Fruit fly (Drosophila melanogaster) whole organism, embryonic: ENCODE data around the gene Scox.
A peak's percentile ranks its signal among the peaks of the same experiment; 100 is the strongest.

ENCODE experiments used
- Ada2b ChIP-seq: fragments of 200-800 bp; sonication (Bioruptor generic); IDR thresholded peaks from 2 replicates; pipeline ENCODE4 v1.3.6; 2022; ENCODE audit warnings: missing biosample characterization, missing genetic modification characterization
- B-H2 ChIP-seq: fragments of 200-800 bp; sonication (Bioruptor generic); optimal IDR thresholded peaks from 2 replicates; lab custom pipeline; 2018; ENCODE audit warnings: missing biosample characterization, mild to moderate bottlenecking, missing genetic modification characterization
- BEAF-32 ChIP-seq: fragments of 200-800 bp; sonication (Bioruptor generic); optimal IDR thresholded peaks from 3 replicates; lab custom pipeline; 2017; ENCODE audit warnings: missing biosample characterization, missing genetic modification characterization, mild to moderate bottlenecking, moderate library complexity, missing genetic modification reagents
- CG11696 ChIP-seq: fragments of 200-800 bp; sonication (Bioruptor generic); IDR thresholded peaks from 2 replicates; pipeline ENCODE4 v1.3.6; 2022; ENCODE audit warnings: missing biosample characterization, missing genetic modification characterization
- CG12391 ChIP-seq: fragments of 200-800 bp; sonication (Bioruptor generic); optimal IDR thresholded peaks from 3 replicates; lab custom pipeline; 2018; ENCODE audit warnings: missing biosample characterization, mild to moderate bottlenecking, missing genetic modification characterization, moderate library complexity
- CG13287 ChIP-seq: fragments of 200-800 bp; sonication (Bioruptor generic); IDR thresholded peaks from 2 replicates; pipeline ENCODE4 v1.3.6; 2022; ENCODE audit warnings: missing biosample characterization, missing genetic modification characterization; ENCODE audit not compliant: partially characterized antibody
- CG14014 ChIP-seq: fragments of 200-800 bp; sonication (Bioruptor generic); IDR thresholded peaks from 2 replicates; pipeline ENCODE4 v1.3.6; 2022; ENCODE audit warnings: missing biosample characterization, missing genetic modification characterization
- CG14441 ChIP-seq: fragments of 200-800 bp; sonication (Bioruptor generic); IDR thresholded peaks from 2 replicates; pipeline ENCODE4 v1.3.6; 2022; ENCODE audit warnings: missing biosample characterization, missing genetic modification characterization
- CG15514 ChIP-seq: fragments of 200-800 bp; sonication (Bioruptor generic); optimal IDR thresholded peaks from 3 replicates; lab custom pipeline; 2017; ENCODE audit warnings: missing biosample characterization, missing genetic modification characterization, mild to moderate bottlenecking, moderate library complexity, missing genetic modification reagents
- CG1603 ChIP-seq: fragments of 200-800 bp; sonication (Bioruptor generic); optimal IDR thresholded peaks from 2 replicates; lab custom pipeline; 2019; ENCODE audit warnings: missing biosample characterization, mild to moderate bottlenecking, missing genetic modification characterization, moderate library complexity
- CG17802 ChIP-seq: fragments of 200-800 bp; sonication (Bioruptor generic); optimal IDR thresholded peaks from 2 replicates; lab custom pipeline; 2018; ENCODE audit warnings: missing biosample characterization, mild to moderate bottlenecking, missing genetic modification characterization, moderate library complexity
- CG2116 ChIP-seq: fragments of 200-800 bp; sonication (Bioruptor generic); optimal IDR thresholded peaks from 3 replicates; lab custom pipeline; 2018; ENCODE audit warnings: missing biosample characterization, mild to moderate bottlenecking, missing genetic modification characterization
- CG2129 ChIP-seq: fragments of 200-800 bp; sonication (Bioruptor generic); IDR thresholded peaks from 2 replicates; pipeline ENCODE4 v1.3.6; 2022; ENCODE audit warnings: missing biosample characterization, missing genetic modification characterization; ENCODE audit not compliant: partially characterized antibody
- CG30403 ChIP-seq: fragments of 200-800 bp; sonication (Bioruptor generic); optimal IDR thresholded peaks from 3 replicates; lab custom pipeline; 2016; ENCODE audit warnings: missing biosample characterization, missing genetic modification characterization
- CG3281 ChIP-seq: fragments of 200-800 bp; sonication (Bioruptor generic); optimal IDR thresholded peaks from 3 replicates; lab custom pipeline; 2017; ENCODE audit warnings: missing biosample characterization, mild to moderate bottlenecking, missing genetic modification characterization
- CG34376 ChIP-seq: fragments of 200-800 bp; sonication (Bioruptor generic); optimal IDR thresholded peaks from 2 replicates; lab custom pipeline; 2018; ENCODE audit warnings: missing biosample characterization, mild to moderate bottlenecking, missing genetic modification characterization
- CG6689 ChIP-seq: fragments of 200-800 bp; sonication (Bioruptor generic); IDR thresholded peaks from 2 replicates; pipeline ENCODE4 v1.3.6; 2022; ENCODE audit warnings: missing biosample characterization, missing genetic modification characterization
- CG8478 ChIP-seq: fragments of >200 bp; optimal IDR thresholded peaks from 2 replicates; lab custom pipeline; 2018
- CG9437 ChIP-seq: fragments of 200-800 bp; sonication (Bioruptor generic); optimal IDR thresholded peaks from 2 replicates; lab custom pipeline; 2018; ENCODE audit warnings: missing biosample characterization, mild to moderate bottlenecking, missing genetic modification characterization
- D19A ChIP-seq: fragments of 200-800 bp; optimal IDR thresholded peaks from 3 replicates; lab custom pipeline; 2019; ENCODE audit warnings: missing biosample characterization, mild to moderate bottlenecking, missing genetic modification characterization, moderate library complexity
- Eip74EF ChIP-seq, 2 experiments: fragments of 200-800 bp in 1 of 2; fragments of >200 bp in 1 of 2; sonication (Bioruptor generic) in 1 of 2; optimal IDR thresholded peaks; 2 replicates each; lab custom pipeline; 2017 to 2019; ENCODE audit warnings: missing biosample characterization in 2 of 2, missing genetic modification characterization in 2 of 2, mild to moderate bottlenecking in 1 of 2, moderate library complexity in 1 of 2
- Ets97D ChIP-seq: fragments of 200-800 bp; sonication (Bioruptor generic); optimal IDR thresholded peaks from 3 replicates; lab custom pipeline; 2016; ENCODE audit warnings: missing biosample characterization, missing genetic modification characterization
- HLH4C ChIP-seq: fragments of 200-800 bp; sonication (Bioruptor generic); IDR thresholded peaks from 3 replicates; pipeline ENCODE4 v1.3.6; 2022; ENCODE audit warnings: missing biosample characterization, missing genetic modification characterization; ENCODE audit not compliant: partially characterized antibody
- Nf-YC ChIP-seq: fragments of 200-800 bp; optimal IDR thresholded peaks from 3 replicates; lab custom pipeline; 2019; ENCODE audit warnings: missing biosample characterization, mild to moderate bottlenecking, missing genetic modification characterization, moderate library complexity
- Opbp ChIP-seq: fragments of 200-800 bp; sonication (Bioruptor generic); IDR thresholded peaks from 3 replicates; pipeline ENCODE4 v1.3.6; 2022; ENCODE audit warnings: missing biosample characterization, missing genetic modification characterization; ENCODE audit not compliant: partially characterized antibody
- PHDP ChIP-seq: fragments of 200-800 bp; sonication (Bioruptor generic); optimal IDR thresholded peaks from 3 replicates; lab custom pipeline; 2018; ENCODE audit warnings: missing biosample characterization, mild to moderate bottlenecking, missing genetic modification characterization, moderate library complexity
- Sox102F ChIP-seq: fragments of 200-800 bp; sonication (Bioruptor generic); optimal IDR thresholded peaks from 2 replicates; lab custom pipeline; 2018; ENCODE audit warnings: missing biosample characterization, mild to moderate bottlenecking, missing genetic modification characterization, moderate library complexity
- Trl ChIP-seq, 3 experiments: fragments of >200 bp in 2 of 3; fragments of 200-800 bp in 1 of 3; sonication (Bioruptor generic) in 1 of 3; optimal IDR thresholded peaks; 2 replicates in 1 of 3; 3 replicates in 2 of 3; lab custom pipeline; 2016 to 2017; ENCODE audit warnings: missing biosample characterization in 1 of 3, missing genetic modification characterization in 1 of 3
- amos ChIP-seq: fragments of 200-800 bp; sonication (Bioruptor generic); IDR thresholded peaks from 2 replicates; pipeline ENCODE4 v1.3.6; 2022; ENCODE audit warnings: missing biosample characterization, missing genetic modification characterization; ENCODE audit not compliant: partially characterized antibody
- br ChIP-seq: fragments of >200 bp; optimal IDR thresholded peaks from 2 replicates; lab custom pipeline; 2017
- chm ChIP-seq: fragments of 200-800 bp; sonication (Bioruptor generic); IDR thresholded peaks from 2 replicates; pipeline ENCODE4 v1.3.6; 2022; ENCODE audit warnings: missing biosample characterization, missing genetic modification characterization
- ci ChIP-seq: fragments of 200-800 bp; sonication (Bioruptor generic); IDR thresholded peaks from 3 replicates; pipeline ENCODE4 v1.3.6; 2022; ENCODE audit warnings: missing biosample characterization, missing genetic modification characterization
- crp ChIP-seq, 2 experiments: fragments of 200-800 bp; sonication (Bioruptor generic); optimal IDR thresholded peaks; 2 replicates in 1 of 2; 3 replicates in 1 of 2; lab custom pipeline; 2017; ENCODE audit warnings: missing biosample characterization in 2 of 2, missing genetic modification characterization in 2 of 2, mild to moderate bottlenecking in 1 of 2, moderate library complexity in 1 of 2
- exex ChIP-seq: fragments of 200-800 bp; sonication (Bioruptor generic); optimal IDR thresholded peaks from 4 replicates; lab custom pipeline; 2018; ENCODE audit warnings: missing biosample characterization, mild to moderate bottlenecking, missing genetic modification characterization, moderate library complexity
- fd64A ChIP-seq: fragments of 200-800 bp; sonication (Bioruptor generic); optimal IDR thresholded peaks from 3 replicates; lab custom pipeline; 2018; ENCODE audit warnings: missing biosample characterization, mild to moderate bottlenecking, missing genetic modification characterization
- gcm ChIP-seq: fragments of 200-800 bp; sonication (Bioruptor generic); optimal IDR thresholded peaks from 2 replicates; lab custom pipeline; 2019; ENCODE audit warnings: missing biosample characterization, mild to moderate bottlenecking, missing genetic modification characterization, moderate library complexity
- lmd ChIP-seq: fragments of 200-800 bp; sonication (Bioruptor generic); IDR thresholded peaks from 2 replicates; pipeline ENCODE4 v1.3.6; 2022; ENCODE audit warnings: missing biosample characterization, missing genetic modification characterization
- peb ChIP-seq: fragments of 200-800 bp; sonication (Bioruptor generic); IDR thresholded peaks from 2 replicates; pipeline ENCODE4 v1.3.6; 2022; ENCODE audit warnings: missing biosample characterization, missing genetic modification characterization
- phol ChIP-seq: fragments of 200-800 bp; sonication (Bioruptor generic); optimal IDR thresholded peaks from 3 replicates; lab custom pipeline; 2018; ENCODE audit warnings: missing biosample characterization, mild to moderate bottlenecking, missing genetic modification characterization, moderate library complexity
- pzg ChIP-seq: fragments of 200-800 bp; sonication (Bioruptor generic); optimal IDR thresholded peaks from 3 replicates; lab custom pipeline; 2018; ENCODE audit warnings: missing biosample characterization, mild to moderate bottlenecking, missing genetic modification characterization, moderate library complexity
- sens ChIP-seq: fragments of 200-800 bp; sonication (Bioruptor generic); peaks from one replicate; lab custom pipeline; 2016; ENCODE audit warnings: missing biosample characterization, missing genetic modification characterization
- so ChIP-seq: fragments of 200-800 bp; sonication (Bioruptor generic); IDR thresholded peaks from 3 replicates; pipeline ENCODE4 v1.3.6; 2022; ENCODE audit warnings: missing biosample characterization, missing genetic modification characterization
- tio ChIP-seq: fragments of 200-800 bp; sonication (Bioruptor generic); optimal IDR thresholded peaks from 2 replicates; lab custom pipeline; 2017; ENCODE audit warnings: missing biosample characterization, missing genetic modification characterization, inconsistent platforms
- tll ChIP-seq, 2 experiments: fragments of 200-800 bp in 1 of 2; fragments of >200 bp in 1 of 2; sonication (Bioruptor generic) in 1 of 2; optimal IDR thresholded peaks; 2 replicates each; lab custom pipeline; 2017 to 2019; ENCODE audit warnings: missing biosample characterization in 2 of 2, missing genetic modification characterization in 2 of 2, mild to moderate bottlenecking in 1 of 2, moderate library complexity in 1 of 2
- tna ChIP-seq: fragments of 200-800 bp; sonication (Bioruptor generic); IDR thresholded peaks from 2 replicates; pipeline ENCODE4 v1.3.6; 2022; ENCODE audit warnings: missing biosample characterization, missing genetic modification characterization; ENCODE audit not compliant: partially characterized antibody
- wek ChIP-seq: fragments of 200-800 bp; sonication (Bioruptor generic); optimal IDR thresholded peaks from 3 replicates; lab custom pipeline; 2018; ENCODE audit warnings: missing biosample characterization, mild to moderate bottlenecking, missing genetic modification characterization, moderate library complexity
- zen2 ChIP-seq: fragments of 200-800 bp; sonication (Bioruptor generic); IDR thresholded peaks from 3 replicates; pipeline ENCODE4 v1.3.6; 2022; ENCODE audit warnings: missing biosample characterization, missing genetic modification characterization; ENCODE audit not compliant: partially characterized antibody

Scox gene

DNA sequence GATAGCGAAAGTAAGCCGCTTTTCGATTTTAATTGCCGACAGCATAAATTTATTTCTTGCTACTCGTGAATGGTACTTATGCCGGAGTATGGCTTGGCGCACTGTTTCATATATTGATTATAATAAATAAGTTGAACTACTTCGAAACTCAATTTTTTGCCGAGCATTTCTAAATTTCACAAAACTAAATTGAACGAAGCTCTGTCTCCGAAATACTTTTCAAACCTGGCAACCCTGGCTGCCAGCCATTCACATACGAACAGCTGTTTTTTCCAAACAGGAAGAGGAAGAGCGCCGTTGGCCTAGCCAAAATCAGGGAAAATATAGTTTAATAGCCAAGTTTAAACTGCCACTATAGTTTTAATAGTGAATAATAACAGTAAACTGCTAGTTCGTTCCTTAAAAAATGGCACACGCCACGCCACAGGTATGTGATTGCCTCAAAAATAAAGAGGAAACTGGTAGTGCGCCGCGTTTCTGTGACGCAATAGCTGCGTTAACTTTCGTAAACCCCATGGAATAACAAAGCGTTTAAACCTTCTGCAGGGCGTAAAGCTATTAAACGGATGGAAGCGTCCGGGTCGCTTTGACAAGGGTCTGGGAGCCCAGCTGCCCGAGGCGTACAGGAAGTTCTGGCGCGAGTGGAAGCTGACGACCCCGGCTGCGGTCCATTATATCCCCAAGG is 5.1 kb upstream of the Scox start, which contains the start of gene mRpL28 (continued):
- TF ChIP-seq CG9437 (GFP tag; lab: Kevin White, UChicago) (peak; percentile 28), zen2 (no peak; the same call in 2 of the 3 replicates), tna (GFP tag; lab: Robert Waterston, UW) (no peak), so (GFP tag; lab: Robert Waterston, UW) (no peak), CG6689 (GFP tag; lab: Robert Waterston, UW) (0 out of 2 replicates have a peak, but pooled peaks have one; percentile 4), crp (GFP tag; optimal IDR thresholded peaks at IDR 0.05; lab: Kevin White, UChicago) (peak; percentile 55 to 95), pzg (peak; percentile 44), HLH4C (GFP tag; lab: Robert Waterston, UW) (0 out of 3 replicates have a peak, but pooled peaks have one; percentile 13), exex (tag; lab: Kevin White, UChicago) (no peak), Eip74EF (GFP tag; optimal IDR thresholded peaks at IDR 0.05; lab: Kevin White, UChicago) (peak in 1 of 2 experiments; percentile 38), chm (GFP tag; lab: Robert Waterston, UW) (peak; percentile 20; the same call in 1 of the 2 replicates), fd64A (no peak), sens (GFP tag; lab: Kevin White, UChicago) (peak; percentile 87), peb (GFP tag; lab: Robert Waterston, UW) (no peak), CG30403 (GFP tag; lab: Kevin White, UChicago) (no peak), ci (GFP tag; lab: Robert Waterston, UW) (0 out of 3 replicates have a peak, but pooled peaks have one; percentile 56), BEAF-32 (peak; percentile 40), Nf-YC (peak; percentile 40), CG13287 (GFP tag; lab: Robert Waterston, UW) (peak; percentile 72; the same call in 1 of the 2 replicates), CG15514 (GFP tag; lab: Kevin White, UChicago) (peak; percentile 26), br (lab: Kevin White, UChicago) (no peak), lmd (GFP tag; lab: Robert Waterston, UW) (no peak), CG1603 (peak; percentile 42), B-H2 (GFP tag; lab: Kevin White, UChicago) (peak; percentile 43), tio (GFP tag; lab: Kevin White, UChicago) (no peak), tll (GFP tag; optimal IDR thresholded peaks at IDR 0.05; lab: Kevin White, UChicago) (no peak), CG2116 (no peak), Trl (optimal IDR thresholded peaks at IDR 0.05; lab: Kevin White, UChicago) (no peak), Trl (GFP tag; optimal IDR thresholded peaks at IDR 0.05; lab: Kevin White, UChicago) (peak; percentile 15), CG14441 (GFP tag; lab: Robert Waterston, UW) (no peak), CG3281 (GFP tag; lab: Kevin White, UChicago) (peak; percentile 46), CG8478 (lab: Kevin White, UChicago) (no peak), CG12391 (peak; percentile 40), D19A (no peak), CG34376 (peak; percentile 19), CG2129 (GFP tag; lab: Robert Waterston, UW) (no peak), wek (GFP tag; lab: Kevin White, UChicago) (no peak), CG11696 (no peak), phol (tag; lab: Kevin White, UChicago) (peak; percentile 70), Ets97D (peak; percentile 30), CG17802 (peak; percentile 4), CG14014 (GFP tag; lab: Robert Waterston, UW) (no peak), PHDP (tag; lab: Kevin White, UChicago) (peak; percentile 18), Ada2b (GFP tag; lab: Robert Waterston, UW) (no peak), Opbp (peak; percentile 40; the same call in 1 of the 3 replicates), Sox102F (GFP tag; lab: Kevin White, UChicago) (no peak), amos (GFP tag; lab: Robert Waterston, UW) (peak; percentile 28; the same call in 1 of the 2 replicates), gcm (no peak)
